Fruit fly (Drosophila melanogaster) whole organism, embryonic: ENCODE data around the gene bnl.

ENCODE experiments used
- CG12236 ChIP-seq: fragments of 200-800 bp; sonication (Bioruptor generic); optimal IDR thresholded peaks from 2 replicates; lab custom pipeline; 2016; ENCODE audit warnings: missing biosample characterization, missing genetic modification characterization
- CG14667 ChIP-seq: fragments of 200-800 bp; sonication (Bioruptor generic); IDR thresholded peaks from 2 replicates; pipeline ENCODE4 v1.3.6; 2022; ENCODE audit warnings: missing biosample characterization, missing genetic modification characterization
- CG14965 ChIP-seq: fragments of 200-800 bp; sonication (Bioruptor generic); optimal IDR thresholded peaks from 2 replicates; lab custom pipeline; 2016; ENCODE audit warnings: missing biosample characterization, missing genetic modification characterization, borderline replicate concordance
- CG33557 ChIP-seq: fragments of 200-800 bp; sonication (Bioruptor generic); optimal IDR thresholded peaks from 2 replicates; lab custom pipeline; 2019; ENCODE audit warnings: missing biosample characterization, mild to moderate bottlenecking, missing genetic modification characterization, moderate library complexity
- CG3838 ChIP-seq: fragments of 200-800 bp; sonication (Bioruptor generic); optimal IDR thresholded peaks from 3 replicates; lab custom pipeline; 2016; ENCODE audit warnings: missing biosample characterization, missing genetic modification characterization
- CG6854 ChIP-seq: fragments of 200-800 bp; sonication (Bioruptor generic); optimal IDR thresholded peaks from 3 replicates; lab custom pipeline; 2017; ENCODE audit warnings: missing biosample characterization, mild to moderate bottlenecking, missing genetic modification characterization
- CG8290 ChIP-seq, 3 experiments: fragments of 200-800 bp; sonication (Bioruptor generic); optimal IDR thresholded peaks; 2 replicates each; lab custom pipeline; 2016 to 2019; ENCODE audit warnings: missing biosample characterization in 3 of 3, missing genetic modification characterization in 3 of 3, mild to moderate bottlenecking in 2 of 3, moderate library complexity in 1 of 3
- CG8388 ChIP-seq: fragments of 200-800 bp; sonication (Bioruptor generic); optimal IDR thresholded peaks from 2 replicates; lab custom pipeline; 2019; ENCODE audit warnings: missing biosample characterization, mild to moderate bottlenecking, missing genetic modification characterization, moderate library complexity
- CG8944 ChIP-seq: fragments of 200-800 bp; sonication (Bioruptor generic); optimal IDR thresholded peaks from 3 replicates; lab custom pipeline; 2016; ENCODE audit warnings: missing biosample characterization, missing genetic modification characterization
- CG9215 ChIP-seq: fragments of 200-800 bp; sonication (Bioruptor generic); IDR thresholded peaks from 2 replicates; pipeline ENCODE4 v1.3.6; 2022; ENCODE audit warnings: missing biosample characterization, missing genetic modification characterization
- CG9437 ChIP-seq: fragments of 200-800 bp; sonication (Bioruptor generic); optimal IDR thresholded peaks from 2 replicates; lab custom pipeline; 2018; ENCODE audit warnings: missing biosample characterization, mild to moderate bottlenecking, missing genetic modification characterization
- Dfd ChIP-seq, 2 experiments: fragments of >200 bp; optimal IDR thresholded peaks; 2 replicates each; lab custom pipeline; 2017; ENCODE audit warnings: missing biosample characterization in 2 of 2, missing genetic modification characterization in 2 of 2
- Dip2 ChIP-seq: fragments of 200-800 bp; sonication (Bioruptor generic); IDR thresholded peaks from 2 replicates; pipeline ENCODE4 v1.3.6; 2022; ENCODE audit warnings: missing biosample characterization, missing genetic modification characterization
- Doc2 ChIP-seq: fragments of 200-800 bp; sonication (Bioruptor generic); IDR thresholded peaks from 2 replicates; pipeline ENCODE4 v1.3.6; 2022; ENCODE audit warnings: missing biosample characterization, missing genetic modification characterization
- Fer3 ChIP-seq: fragments of 200-800 bp; sonication (Bioruptor generic); optimal IDR thresholded peaks from 2 replicates; lab custom pipeline; 2018; ENCODE audit warnings: missing biosample characterization, mild to moderate bottlenecking, missing genetic modification characterization, moderate library complexity
- HHEX ChIP-seq: fragments of 200-800 bp; sonication (Bioruptor generic); optimal IDR thresholded peaks from 3 replicates; lab custom pipeline; 2017; ENCODE audit warnings: missing biosample characterization, mild to moderate bottlenecking, missing genetic modification characterization, missing genetic modification reagents
- Hmx ChIP-seq: fragments of 200-800 bp; sonication (Bioruptor generic); optimal IDR thresholded peaks from 2 replicates; lab custom pipeline; 2016; ENCODE audit warnings: missing biosample characterization, missing genetic modification characterization
- Lhr ChIP-seq: fragments of 200-800 bp; sonication (Bioruptor generic); optimal IDR thresholded peaks from 3 replicates; lab custom pipeline; 2017; ENCODE audit warnings: mild to moderate bottlenecking, missing biosample characterization, missing genetic modification reagents, missing genetic modification characterization
- Lpt ChIP-seq: fragments of >200 bp; optimal IDR thresholded peaks from 2 replicates; lab custom pipeline; 2018; ENCODE audit warnings: missing biosample characterization, missing genetic modification characterization
- Mrtf ChIP-seq: fragments of 200-800 bp; sonication (Bioruptor generic); IDR thresholded peaks from 3 replicates; pipeline ENCODE4 v1.3.6; 2022; ENCODE audit warnings: missing biosample characterization, missing genetic modification characterization
- NC2α ChIP-seq: fragments of 200-800 bp; sonication (Bioruptor generic); optimal IDR thresholded peaks from 2 replicates; lab custom pipeline; 2016; ENCODE audit warnings: missing biosample characterization, missing genetic modification characterization
- Nf-YA ChIP-seq: fragments of 200-800 bp; sonication (Bioruptor generic); IDR thresholded peaks from 2 replicates; pipeline ENCODE4 v1.3.6; 2022; ENCODE audit warnings: missing biosample characterization, missing genetic modification characterization
- Nf-YB ChIP-seq: fragments of 200-800 bp; sonication (Bioruptor generic); optimal IDR thresholded peaks from 3 replicates; lab custom pipeline; 2019; ENCODE audit warnings: missing biosample characterization, mild to moderate bottlenecking, missing genetic modification characterization, moderate library complexity
- Rx ChIP-seq: fragments of 200-800 bp; sonication (Bioruptor generic); IDR thresholded peaks from 2 replicates; pipeline ENCODE4 v1.3.6; 2022; ENCODE audit warnings: missing biosample characterization, missing genetic modification characterization
- Six4 ChIP-seq: fragments of 200-800 bp; sonication (Bioruptor generic); optimal IDR thresholded peaks from 2 replicates; lab custom pipeline; 2016; ENCODE audit warnings: missing biosample characterization, missing genetic modification characterization
- cad ChIP-seq: fragments of >200 bp; optimal IDR thresholded peaks from 2 replicates; lab custom pipeline; 2017; ENCODE audit warnings: missing biosample characterization, missing genetic modification characterization
- crc ChIP-seq: fragments of 200-800 bp; sonication (Bioruptor generic); optimal IDR thresholded peaks from 2 replicates; lab custom pipeline; 2016; ENCODE audit warnings: missing biosample characterization, missing genetic modification characterization
- croc ChIP-seq: fragments of 200-800 bp; sonication (Bioruptor generic); conservative IDR thresholded peaks from 3 replicates; pipeline ENCODE4 v1.3.6; 2022; ENCODE audit warnings: missing biosample characterization, missing genetic modification characterization
- crp ChIP-seq, 2 experiments: fragments of 200-800 bp; sonication (Bioruptor generic); optimal IDR thresholded peaks; 2 replicates in 1 of 2; 3 replicates in 1 of 2; lab custom pipeline; 2017; ENCODE audit warnings: missing biosample characterization in 2 of 2, missing genetic modification characterization in 2 of 2, mild to moderate bottlenecking in 1 of 2, moderate library complexity in 1 of 2
- dan ChIP-seq: fragments of 200-800 bp; sonication (Bioruptor generic); IDR thresholded peaks from 2 replicates; pipeline ENCODE4 v1.3.6; 2022; ENCODE audit warnings: missing biosample characterization, missing genetic modification characterization
- dati ChIP-seq: fragments of 200-800 bp; sonication (Bioruptor generic); IDR thresholded peaks from 2 replicates; pipeline ENCODE4 v1.3.6; 2022; ENCODE audit warnings: missing biosample characterization, missing genetic modification characterization
- esg ChIP-seq: fragments of 200-800 bp; sonication (Bioruptor generic); conservative IDR thresholded peaks from 2 replicates; pipeline ENCODE4 v1.3.6; 2022; ENCODE audit warnings: missing biosample characterization, missing genetic modification characterization
- eve ChIP-seq, 2 experiments: fragments of >200 bp; optimal IDR thresholded peaks; 2 replicates each; lab custom pipeline; 2017; ENCODE audit warnings: missing biosample characterization in 2 of 2, missing genetic modification characterization in 2 of 2
- eyg ChIP-seq: fragments of 200-800 bp; sonication (Bioruptor generic); optimal IDR thresholded peaks from 3 replicates; lab custom pipeline; 2016; ENCODE audit warnings: missing biosample characterization, missing genetic modification characterization
- grn ChIP-seq: fragments of 200-800 bp; sonication (Bioruptor generic); optimal IDR thresholded peaks from 3 replicates; lab custom pipeline; 2017; ENCODE audit warnings: missing biosample characterization, missing genetic modification characterization
- gt ChIP-seq: fragments of 200-800 bp; sonication (Bioruptor generic); IDR thresholded peaks from 2 replicates; pipeline ENCODE4 v1.3.6; 2022; ENCODE audit warnings: missing biosample characterization, missing genetic modification characterization
- ken ChIP-seq: fragments of 200-800 bp; sonication (Bioruptor generic); IDR thresholded peaks from 3 replicates; pipeline ENCODE4 v1.3.6; 2022; ENCODE audit warnings: missing biosample characterization, missing genetic modification characterization
- lab ChIP-seq: fragments of 200-800 bp; sonication (Bioruptor generic); optimal IDR thresholded peaks from 3 replicates; lab custom pipeline; 2017; ENCODE audit warnings: missing biosample characterization, missing genetic modification characterization, mild to moderate bottlenecking, moderate library complexity, missing genetic modification reagents
- luna ChIP-seq: fragments of 200-800 bp; sonication (Bioruptor generic); optimal IDR thresholded peaks from 2 replicates; lab custom pipeline; 2016; ENCODE audit warnings: missing biosample characterization, missing genetic modification characterization
- pnt ChIP-seq: fragments of 200-800 bp; sonication (Bioruptor generic); optimal IDR thresholded peaks from 3 replicates; lab custom pipeline; 2016; ENCODE audit warnings: missing biosample characterization, missing genetic modification characterization
- prd ChIP-seq, 3 experiments: fragments of >200 bp in 2 of 3; fragments of 200-800 bp in 1 of 3; sonication (Bioruptor generic) in 1 of 3; optimal IDR thresholded peaks in 2 of 3; IDR thresholded peaks in 1 of 3; 2 replicates in 2 of 3; 3 replicates in 1 of 3; pipeline versions ENCODE4 v1.3.6 to Lab custom; 2017 to 2022; ENCODE audit warnings: missing biosample characterization in 1 of 3, missing genetic modification characterization in 1 of 3
- repo ChIP-seq: fragments of 200-800 bp; sonication (Bioruptor generic); optimal IDR thresholded peaks from 2 replicates; lab custom pipeline; 2016; ENCODE audit warnings: missing biosample characterization, missing genetic modification characterization
- stwl ChIP-seq: fragments of 200-800 bp; sonication (Bioruptor generic); optimal IDR thresholded peaks from 3 replicates; lab custom pipeline; 2018; ENCODE audit warnings: missing biosample characterization, mild to moderate bottlenecking, missing genetic modification characterization, moderate library complexity
- tll ChIP-seq, 2 experiments: fragments of 200-800 bp in 1 of 2; fragments of >200 bp in 1 of 2; sonication (Bioruptor generic) in 1 of 2; optimal IDR thresholded peaks; 2 replicates each; lab custom pipeline; 2017 to 2019; ENCODE audit warnings: missing biosample characterization in 2 of 2, missing genetic modification characterization in 2 of 2, mild to moderate bottlenecking in 1 of 2, moderate library complexity in 1 of 2
- toy ChIP-seq: fragments of 200-800 bp; sonication (Bioruptor generic); IDR thresholded peaks from 2 replicates; pipeline ENCODE4 v1.3.6; 2022; ENCODE audit warnings: missing biosample characterization, missing genetic modification characterization
- twi ChIP-seq: fragments of 200-800 bp; optimal IDR thresholded peaks from 2 replicates; lab custom pipeline; 2019; ENCODE audit warnings: missing biosample characterization, mild to moderate bottlenecking, missing genetic modification characterization, moderate library complexity
- vnd ChIP-seq: fragments of 200-800 bp; sonication (Bioruptor generic); IDR thresholded peaks from 3 replicates; pipeline ENCODE4 v1.3.6; 2022; ENCODE audit warnings: missing biosample characterization, missing genetic modification characterization; ENCODE audit not compliant: partially characterized antibody
- wdn ChIP-seq: fragments of 200-800 bp; sonication (Bioruptor generic); IDR thresholded peaks from 2 replicates; pipeline ENCODE4 v1.3.6; 2022; ENCODE audit warnings: missing biosample characterization, missing genetic modification characterization
- yki ChIP-seq: fragments of >200 bp; optimal IDR thresholded peaks from 3 replicates; lab custom pipeline; 2018

Gene bnl

DNA sequence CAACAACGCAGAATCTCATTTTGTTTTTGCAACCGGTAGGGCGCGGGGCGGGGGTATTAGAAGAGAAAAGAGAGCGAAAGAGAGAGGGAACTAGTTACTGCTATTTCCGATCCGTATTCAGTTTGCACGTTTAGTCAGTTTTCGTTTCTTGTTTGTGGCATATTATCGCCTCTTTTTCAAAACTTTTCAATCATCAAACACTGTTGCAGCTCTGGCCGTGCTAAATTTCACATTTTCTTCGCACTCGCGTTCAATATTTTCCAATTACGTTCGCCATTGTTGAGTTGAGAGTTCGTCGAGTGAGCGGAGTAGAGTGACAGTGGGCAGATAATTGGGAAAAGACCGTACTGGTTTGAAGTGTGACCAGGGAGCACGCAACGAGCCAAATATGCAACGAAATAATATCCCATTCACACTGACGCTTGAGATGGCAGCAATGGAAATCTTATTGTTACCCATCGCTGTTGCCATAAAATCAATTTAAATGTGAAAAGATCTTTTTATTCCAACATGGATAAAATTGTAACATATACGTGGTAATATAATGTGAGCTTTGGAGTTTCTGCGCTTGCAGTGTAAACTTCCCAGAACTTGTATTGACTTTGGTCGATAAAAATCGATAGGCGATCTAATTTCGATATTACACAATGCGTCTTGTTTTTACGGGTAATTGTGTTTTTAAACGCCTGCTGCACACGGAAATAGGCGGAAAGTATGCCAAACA lies 24.5 kb upstream of the bnl start, which contains the start of the genes Ire1 and Mrm2 (continued):
- TF ChIP-seq prd (optimal IDR thresholded peaks at IDR 0.05; lab: Kevin White, UChicago) (no peak), prd (GFP tag; IDR thresholded peaks at IDR 0.05; lab: Robert Waterston, UW) (peak; percentile 88), HHEX (GFP tag; lab: Kevin White, UChicago) (peak; percentile 53), ken (GFP tag; lab: Robert Waterston, UW) (peak; percentile 79), eyg (GFP tag; lab: Kevin White, UChicago) (peak; percentile 81), Doc2 (GFP tag; lab: Robert Waterston, UW) (no peak), cad (GFP tag; lab: Kevin White, UChicago) (no peak), gt (peak; percentile 38; the same call in 1 of the 2 replicates), CG33557 (GFP tag; lab: Kevin White, UChicago) (peak; percentile 66), NC2α (peak; percentile 64), CG8290 (GFP tag; optimal IDR thresholded peaks at IDR 0.05; lab: Kevin White, UChicago) (peak; percentile 96), CG8290 (tag; optimal IDR thresholded peaks at IDR 0.05; lab: Kevin White, UChicago) (peak; percentile 88 to 93), esg (GFP tag; lab: Robert Waterston, UW) (peak; percentile 75), CG9437 (GFP tag; lab: Kevin White, UChicago) (peak; percentile 61), eve (GFP tag; optimal IDR thresholded peaks at IDR 0.05; lab: Kevin White, UChicago) (no peak), Nf-YB (GFP tag; lab: Kevin White, UChicago) (peak; percentile 55), Dfd (GFP tag; optimal IDR thresholded peaks at IDR 0.05; lab: Kevin White, UChicago) (peak in 1 of 2 experiments; percentile 87), dan (0 out of 2 replicates have a peak, but pooled peaks have one; percentile 30), Hmx (GFP tag; lab: Kevin White, UChicago) (peak; percentile 3), CG14965 (no peak), vnd (peak; percentile 62; the same call in 2 of the 3 replicates), pnt (GFP tag; lab: Kevin White, UChicago) (peak; percentile 92), Mrtf (peak; percentile 80), CG3838 (GFP tag; lab: Kevin White, UChicago) (no peak), twi (tag; lab: Kevin White, UChicago) (peak; percentile 71), dati (GFP tag; lab: Robert Waterston, UW) (no peak), crc (GFP tag; lab: Kevin White, UChicago) (peak; percentile 67), wdn (peak; percentile 49; the same call in 1 of the 2 replicates), CG6854 (no peak), Dip2 (no peak), Rx (peak; percentile 84), Nf-YA (GFP tag; lab: Robert Waterston, UW) (peak; percentile 51; the same call in 1 of the 2 replicates), repo (peak; percentile 75), CG8944 (peak; percentile 84), CG12236 (GFP tag; lab: Kevin White, UChicago) (peak; percentile 71), luna (GFP tag; lab: Kevin White, UChicago) (peak; percentile 65), Six4 (peak; percentile 56), grn (GFP tag; lab: Kevin White, UChicago) (peak; percentile 53), toy (GFP tag; lab: Robert Waterston, UW) (no peak; the same call in 1 of the 2 replicates), Fer3 (tag; lab: Kevin White, UChicago) (peak; percentile 70), CG8388 (peak; percentile 69), stwl (peak; percentile 92), croc (GFP tag; lab: Robert Waterston, UW) (peak; percentile 72), yki (lab: Kevin White, UChicago) (no peak), CG9215 (GFP tag; lab: Robert Waterston, UW) (peak; percentile 78), Lhr (GFP tag; lab: Kevin White, UChicago) (peak; percentile 89), lab (GFP tag; lab: Kevin White, UChicago) (peak; percentile 75), Lpt (no peak), crp (GFP tag; optimal IDR thresholded peaks at IDR 0.05; lab: Kevin White, UChicago) (peak in 1 of 2 experiments; percentile 51), tll (GFP tag; optimal IDR thresholded peaks at IDR 0.05; lab: Kevin White, UChicago) (peak; percentile 75 to 95), CG14667 (GFP tag; lab: Robert Waterston, UW) (peak; percentile 68)
